Fruit fly (Drosophila melanogaster) whole organism, larva: ENCODE measurements around the gene CG15514.

Experiments
- noc ChIP-seq: fragments of 200-800 bp; sonication (Bioruptor generic); optimal IDR thresholded peaks from 3 replicates; lab custom pipeline; 2019; ENCODE audit warnings: missing biosample characterization, mild to moderate bottlenecking, missing genetic modification characterization, moderate library complexity

The CG15514 gene

DNA sequence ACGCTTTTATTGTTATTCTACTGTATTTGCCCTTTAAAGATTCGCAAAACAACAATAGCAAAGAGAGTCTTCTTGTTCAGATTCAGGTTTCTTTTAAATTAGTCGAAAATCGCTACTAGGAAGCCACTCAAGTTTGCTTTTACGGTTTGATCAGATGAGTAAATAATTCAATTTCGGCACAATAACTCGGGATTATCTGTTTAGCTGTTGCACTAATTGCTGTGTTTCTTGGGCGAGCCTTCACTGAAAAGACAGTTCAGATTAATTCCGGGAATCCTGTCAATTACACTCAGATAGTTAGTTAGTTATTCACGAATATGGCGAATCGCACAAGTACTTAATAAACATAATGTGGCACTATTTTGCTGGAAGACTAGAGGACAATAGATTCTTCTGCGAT lies 5.4 kb upstream of the CG15514 start:
- TF ChIP-seq noc (tag; lab: Kevin White, UChicago), result peak; percentile 35

DNA sequence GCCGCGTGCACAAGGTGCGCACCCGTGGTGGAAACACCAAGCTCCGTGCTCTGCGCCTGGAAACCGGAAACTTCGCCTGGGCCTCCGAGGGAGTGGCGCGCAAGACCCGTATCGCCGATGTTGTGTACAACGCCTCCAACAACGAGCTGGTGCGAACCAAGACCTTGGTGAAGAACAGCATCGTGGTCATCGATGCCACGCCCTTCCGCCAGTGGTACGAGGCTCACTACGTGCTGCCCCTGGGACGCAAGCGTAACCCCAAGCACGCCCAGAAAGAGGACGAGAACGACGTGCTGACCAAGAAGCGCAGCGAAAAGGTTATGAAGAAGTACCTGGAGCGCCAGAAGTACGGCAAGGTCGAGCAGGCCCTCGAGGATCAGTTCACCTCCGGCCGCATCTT lies 1.5 kb upstream of the CG15514 start:
- TF ChIP-seq noc (tag; lab: Kevin White, UChicago), result no peak

DNA sequence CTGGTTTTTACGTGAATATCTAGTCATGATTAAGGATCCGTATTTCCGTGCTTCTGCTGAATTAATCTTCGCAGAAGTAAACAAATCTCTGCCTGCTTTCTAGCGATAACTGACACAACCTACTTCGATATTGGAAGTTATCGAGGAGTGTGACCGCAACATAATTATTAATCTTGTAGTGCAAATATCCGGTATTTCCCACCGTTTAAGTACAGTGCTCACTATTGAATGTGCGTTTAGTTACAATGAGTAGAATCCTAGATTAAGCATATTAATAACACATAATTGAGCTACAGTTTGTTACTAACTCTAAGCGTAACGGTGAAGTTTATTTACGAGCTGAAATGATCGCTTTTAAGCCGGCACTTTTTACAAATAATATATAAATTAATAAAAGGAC lies 1.5 kb downstream of the CG15514 start:
- TF ChIP-seq noc (tag; lab: Kevin White, UChicago), result peak; percentile 1

DNA sequence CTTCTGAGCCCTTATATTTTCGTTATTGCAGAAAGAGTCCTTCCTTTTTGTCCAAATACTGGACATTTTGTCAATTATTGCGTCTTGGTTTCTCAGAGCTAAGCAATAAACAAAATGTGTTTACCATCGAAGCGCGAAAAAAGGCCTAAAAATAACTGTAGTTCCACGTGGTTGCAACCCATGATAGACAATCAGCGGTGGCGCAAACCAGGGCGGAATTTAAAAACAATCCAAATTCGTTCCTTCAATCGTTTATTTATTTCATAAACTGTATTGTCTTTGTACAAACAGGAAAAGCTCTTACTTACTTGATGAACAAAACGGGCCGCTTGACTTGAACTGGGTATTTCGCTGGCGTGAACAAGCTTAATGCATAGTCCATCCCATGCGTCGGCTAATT lies 2.5 kb downstream of the CG15514 start, which contains the start of gene CG7824:
TSS of gene CG7824 (minus strand) at position 131 of the 400 bp plus-strand sequence.
- no peak for TF ChIP-seq noc (tag; lab: Kevin White, UChicago)

DNA sequence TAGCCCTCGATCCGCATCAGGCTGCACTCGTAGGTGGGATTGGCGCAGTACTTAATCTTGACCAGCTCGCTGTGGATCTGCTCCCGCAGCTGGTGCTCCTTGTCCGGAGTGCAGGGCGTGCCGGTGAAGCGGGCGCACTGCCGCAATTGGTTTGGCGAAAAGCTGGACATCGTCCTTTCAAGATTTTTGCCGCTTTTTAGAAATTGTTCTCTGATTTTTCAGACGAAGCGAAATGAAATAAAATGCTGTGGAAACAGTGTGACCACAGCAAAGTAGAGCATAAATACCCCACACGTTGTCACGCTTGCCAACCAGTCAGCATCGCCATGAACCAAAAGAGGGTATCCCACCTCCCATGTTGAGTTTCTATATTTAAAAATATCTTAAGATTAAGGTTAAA lies 4.1 kb downstream of the CG15514 start, which contains the start of gene dgt1:
TSS of gene dgt1 (minus strand) at position 264 of the 400 bp plus-strand sequence.
- TF ChIP-seq noc (tag; lab: Kevin White, UChicago), result no peak

DNA sequence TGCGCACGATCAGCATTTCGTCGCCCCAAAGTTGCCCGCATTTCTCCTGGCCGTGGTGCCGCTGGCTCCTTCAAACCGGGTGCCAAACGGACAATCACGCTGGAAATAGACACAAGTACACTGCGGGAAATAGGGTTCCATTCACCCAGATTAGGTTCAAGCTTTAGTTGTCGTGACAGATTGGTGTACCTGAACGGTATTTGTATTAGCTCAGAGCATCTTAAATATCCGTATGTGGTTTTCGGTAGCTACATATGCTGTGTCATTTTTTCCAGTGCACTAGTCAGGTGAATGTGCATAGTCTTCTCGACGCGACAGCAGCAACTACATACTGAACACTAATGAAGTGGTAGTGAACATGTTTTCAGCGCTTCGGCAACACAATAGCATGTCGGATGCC lies 14.2 kb downstream of the CG15514 start:
- no peak for TF ChIP-seq noc (tag; lab: Kevin White, UChicago)

DNA sequence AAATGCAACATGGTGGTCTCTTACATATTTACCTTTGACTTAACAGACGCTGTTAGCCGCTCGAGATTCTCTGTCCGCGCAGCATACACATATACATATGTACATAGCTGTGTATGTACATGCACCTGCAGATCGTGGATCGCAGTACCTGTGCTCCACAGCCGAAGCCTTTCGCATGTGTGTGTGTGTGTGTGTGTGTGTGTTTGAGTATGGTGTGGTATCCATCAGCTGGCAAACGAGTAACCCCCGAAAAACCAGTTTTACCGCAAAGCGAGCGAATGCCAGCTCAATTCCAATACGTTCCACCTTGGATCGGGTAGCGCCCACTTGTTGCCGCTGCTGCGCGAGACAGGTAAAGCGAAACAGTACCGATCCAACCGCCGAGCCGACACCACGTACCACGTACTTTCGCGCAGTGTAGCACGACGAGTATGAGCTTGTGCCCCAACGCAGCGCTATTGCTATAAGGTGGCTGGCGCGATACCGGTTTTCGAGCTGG lies 20.0 kb downstream of the CG15514 start, which contains the start of gene Cad99C:
TSS of gene Cad99C (plus strand) at position 365 of the 499 bp plus-strand sequence.
- TF ChIP-seq noc (tag; lab: Kevin White, UChicago), result no peak

DNA sequence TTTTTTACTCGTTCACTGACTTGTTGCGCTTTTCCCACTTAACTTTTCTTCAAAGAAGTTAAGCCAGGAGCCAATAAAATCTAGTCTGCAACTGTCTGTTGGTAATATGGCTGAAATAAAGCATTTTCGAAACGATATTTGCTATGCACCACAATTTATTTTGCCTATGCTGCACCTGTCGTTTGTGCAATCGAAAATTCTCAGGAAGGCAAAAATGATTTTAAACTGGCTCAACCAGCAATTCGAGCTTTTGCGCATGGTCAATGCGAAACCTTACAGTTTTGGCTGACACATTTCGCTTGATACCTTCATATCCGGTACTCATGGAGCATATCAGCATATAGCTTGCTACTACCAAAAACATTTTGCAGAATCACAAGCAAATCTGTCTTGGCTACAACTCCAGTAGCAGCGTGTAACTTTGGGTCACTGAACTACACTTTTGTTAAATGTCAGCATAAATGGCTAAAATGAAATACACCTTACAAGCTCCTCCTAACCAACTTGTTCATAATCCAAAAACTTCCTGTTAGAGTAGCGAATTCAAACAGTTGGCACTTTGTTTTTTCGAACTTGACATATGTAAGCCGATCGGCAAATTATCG lies 21.5 kb downstream of the CG15514 start:
- TF ChIP-seq noc (tag; lab: Kevin White, UChicago), result no peak

DNA sequence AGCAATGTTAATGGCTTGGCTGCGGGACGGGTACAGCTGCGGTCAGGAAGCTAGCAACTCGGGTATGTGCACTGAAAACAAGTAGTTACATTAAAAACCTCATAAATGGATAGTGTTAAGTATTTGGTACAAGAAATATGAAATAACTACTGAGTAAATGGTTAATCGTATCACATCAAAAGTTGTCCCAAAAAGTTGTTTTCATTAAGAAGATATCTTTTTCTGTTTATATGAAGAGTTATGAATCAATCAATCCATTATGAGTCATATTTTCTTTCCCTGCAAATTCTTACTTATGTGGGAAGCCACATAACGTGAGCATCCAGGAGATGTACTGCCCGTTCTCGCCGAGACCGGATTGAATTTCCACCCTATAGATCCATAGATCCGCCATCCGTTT lies 22.5 kb downstream of the CG15514 start:
- no peak for TF ChIP-seq noc (tag; lab: Kevin White, UChicago)

DNA sequence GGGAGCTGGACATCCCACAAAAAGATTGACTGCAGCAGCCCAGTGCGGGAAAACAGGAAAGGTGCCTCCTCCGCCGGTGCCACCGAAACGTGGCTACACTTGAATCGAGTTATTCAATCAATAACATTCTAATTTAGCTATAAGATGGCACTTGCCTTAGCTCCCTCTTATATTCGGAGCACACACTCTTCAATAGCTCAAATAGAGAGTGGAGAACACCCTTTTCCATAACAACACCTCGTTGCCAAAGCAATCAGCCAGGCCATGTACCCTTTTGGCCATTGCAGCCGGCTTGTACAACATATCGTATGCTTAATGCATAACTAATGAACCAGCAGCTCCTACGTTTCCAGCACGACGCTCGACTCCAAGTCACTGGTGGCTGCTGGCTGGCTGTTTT lies 23.5 kb downstream of the CG15514 start:
- no peak for TF ChIP-seq noc (tag; lab: Kevin White, UChicago)

DNA sequence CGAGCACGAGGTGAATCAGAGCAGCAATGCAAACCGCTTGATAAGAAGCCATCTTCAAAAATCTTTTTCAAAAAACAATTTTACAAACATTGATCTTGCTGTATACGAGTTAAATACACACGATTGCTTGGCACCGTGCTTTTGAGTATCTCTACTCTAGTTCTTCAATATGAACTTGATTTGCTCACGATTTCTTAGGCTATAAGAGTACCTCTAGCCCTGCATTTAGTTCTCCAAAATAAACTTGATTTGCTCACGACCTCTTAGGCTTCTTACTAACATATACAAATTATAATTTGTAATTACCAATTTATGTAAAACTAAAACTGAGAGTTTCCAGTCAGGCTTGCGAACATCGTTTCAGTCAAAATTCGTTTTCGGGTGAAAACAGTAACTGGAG lies 25.1 kb downstream of the CG15514 start, which contains the start of gene CG42592:
TSS of gene CG42592 (minus strand) at position 101 of the 400 bp plus-strand sequence.
- no peak for TF ChIP-seq noc (tag; lab: Kevin White, UChicago)

DNA sequence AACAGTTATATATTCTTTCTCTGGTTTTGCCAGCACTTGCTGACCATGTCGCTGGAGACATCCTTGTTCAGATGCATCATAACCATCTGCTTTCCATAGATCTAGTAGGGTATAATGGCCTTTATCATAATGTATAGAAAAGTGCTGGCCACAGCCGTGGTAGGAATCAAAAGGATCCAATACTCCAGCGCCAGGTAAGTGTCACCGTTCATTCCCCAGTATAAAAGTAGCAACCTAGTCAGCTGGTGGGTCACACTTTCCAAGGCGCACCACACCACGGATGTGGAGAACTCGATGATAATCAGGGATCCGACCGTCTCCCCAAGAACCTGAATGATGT lies 25.6 kb downstream of the CG15514 start, which contains the start of gene Prtl99C:
TSS of gene Prtl99C (plus strand) at position 241 of the 340 bp plus-strand sequence.
- no peak for TF ChIP-seq noc (tag; lab: Kevin White, UChicago)

DNA sequence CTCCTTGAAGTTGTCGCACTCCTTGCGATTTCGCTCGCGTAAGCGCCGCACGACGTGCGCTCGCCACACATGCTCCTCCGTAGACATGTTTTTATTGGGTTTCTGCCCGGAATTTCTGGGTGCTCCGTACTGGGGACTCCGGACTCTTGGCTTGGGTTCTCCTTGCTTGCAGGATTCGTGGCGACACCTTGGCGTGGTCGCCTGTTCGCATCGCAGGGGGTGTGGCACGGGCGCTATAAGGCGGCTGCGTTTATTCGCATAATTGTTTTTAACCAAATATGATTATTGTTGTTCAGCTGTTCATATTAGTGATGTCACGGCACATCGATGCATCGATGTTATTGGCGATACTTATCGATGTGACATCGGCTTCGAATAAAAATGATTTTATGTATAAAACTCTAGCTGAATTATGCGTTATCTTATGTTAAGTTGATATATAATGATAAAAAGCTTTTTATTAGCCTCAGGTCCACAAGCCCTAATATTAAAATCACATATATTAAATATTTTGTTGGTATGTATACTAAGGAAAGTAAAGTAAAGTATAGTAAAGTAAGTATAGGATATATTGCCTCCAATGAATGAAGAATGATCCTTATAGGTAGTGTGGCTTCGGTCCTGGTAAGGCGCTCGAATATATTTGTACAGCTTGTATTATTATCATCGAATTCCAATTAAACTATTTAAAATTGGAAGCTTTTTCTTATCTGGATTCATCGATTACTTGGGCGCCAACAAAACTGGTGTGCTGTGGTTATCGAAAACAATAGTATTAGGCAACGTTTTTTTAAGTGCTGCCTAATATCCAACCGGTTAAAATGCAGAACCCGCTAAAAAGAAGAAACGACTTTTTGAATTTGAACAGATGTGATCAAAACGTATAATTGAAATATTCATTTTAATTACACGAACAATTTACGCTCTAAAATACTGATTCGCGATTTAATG lies 26.3 kb downstream of the CG15514 start, which contains the start of gene Atg16:
TSS of gene Atg16 (minus strand) at position 343 of the 951 bp plus-strand sequence.
- no peak for TF ChIP-seq noc (tag; lab: Kevin White, UChicago)

DNA sequence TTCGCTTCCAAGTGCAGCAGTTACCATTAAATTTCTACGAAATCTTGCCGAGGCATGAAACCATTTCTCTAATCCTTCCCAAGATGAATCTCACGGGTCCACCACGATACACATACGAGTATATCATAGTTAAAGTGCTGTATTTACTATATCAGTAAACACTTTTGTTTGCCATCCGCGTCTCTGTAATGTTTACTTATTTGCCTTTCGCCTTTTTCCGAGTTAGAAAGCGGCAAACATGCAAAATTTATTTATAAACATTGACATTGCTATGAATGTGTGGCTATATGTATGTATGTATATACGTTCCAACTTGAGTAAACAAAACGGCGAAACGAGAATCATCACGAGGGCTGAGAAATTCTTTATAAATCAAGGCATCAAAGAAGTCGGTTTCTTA lies 30.4 kb downstream of the CG15514 start:
- TF ChIP-seq noc (tag; lab: Kevin White, UChicago), result peak; percentile 61

DNA sequence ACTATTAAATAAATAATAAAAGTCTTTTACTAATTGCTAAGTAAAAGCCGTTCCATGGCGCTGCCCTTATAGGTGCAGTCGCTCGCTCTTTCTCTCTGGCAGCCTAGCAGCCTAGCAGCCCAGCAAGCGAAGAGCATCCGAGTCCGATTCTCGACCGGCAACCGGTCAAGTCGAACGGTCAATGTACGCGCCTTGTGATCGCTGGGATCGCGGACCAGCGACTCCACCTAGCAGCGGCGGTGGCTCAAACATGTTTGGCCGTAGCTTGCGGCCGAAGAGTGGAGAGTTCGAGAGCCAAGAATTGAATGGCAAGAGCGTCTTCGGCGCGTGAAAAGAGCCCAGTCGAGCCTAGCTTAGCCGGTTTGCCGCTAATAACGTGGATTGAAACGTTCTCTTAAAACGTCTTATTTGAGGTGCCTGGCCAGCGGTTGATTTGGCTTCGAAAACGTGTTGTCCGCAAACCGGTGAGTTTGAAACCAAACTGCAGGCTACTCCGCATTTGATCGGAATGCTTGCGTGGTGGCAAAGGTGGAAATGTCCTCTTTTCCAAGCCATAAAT lies 32.0 kb downstream of the CG15514 start:
- TF ChIP-seq noc (tag; lab: Kevin White, UChicago), result no peak
